Worm (Caenorhabditis elegans) whole organism, L1 larva: ENCODE data around the gene ogdh-1.
A peak's percentile ranks its signal among the peaks of the same experiment; 100 is the strongest.

Experiments
- C04F5.9 ChIP-seq: sonication (generic microtip); optimal IDR thresholded peaks from 2 replicates; lab custom pipeline; 2016; ENCODE audit warnings: missing genetic modification characterization, missing compliant biosample characterization
- C16A3.4 ChIP-seq: fragments of 150-350 bp; optimal IDR thresholded peaks from 2 replicates; lab custom pipeline; 2014; ENCODE audit warnings: missing biosample characterization, missing genetic modification characterization
- F16B12.6 ChIP-seq: fragments of 150-350 bp; optimal IDR thresholded peaks from 2 replicates; lab custom pipeline; 2014; ENCODE audit warnings: missing biosample characterization, missing genetic modification characterization
- aly-2 ChIP-seq: fragments of 150-350 bp; optimal IDR thresholded peaks from 2 replicates; lab custom pipeline; 2014; ENCODE audit warnings: missing biosample characterization, missing genetic modification characterization
- ceh-63 ChIP-seq: fragments of 200-800 bp; sonication (Bioruptor generic); optimal IDR thresholded peaks from 2 replicates; lab custom pipeline; 2018; ENCODE audit warnings: mild to moderate bottlenecking, missing genetic modification characterization, missing compliant biosample characterization
- ceh-8 ChIP-seq: fragments of 200-800 bp; sonication (Bioruptor generic); optimal IDR thresholded peaks from 2 replicates; lab custom pipeline; 2018; ENCODE audit warnings: mild to moderate bottlenecking, missing genetic modification characterization, moderate library complexity, missing compliant biosample characterization
- ceh-82 ChIP-seq, 3 experiments: fragments of 150-350 bp in 1 of 3; sonication (generic microtip) in 2 of 3; optimal IDR thresholded peaks; 2 replicates each; lab custom pipeline; 2014 to 2017; ENCODE audit warnings: missing biosample characterization in 3 of 3, missing genetic modification characterization in 3 of 3
- ceh-88 ChIP-seq: fragments of 200-800 bp; sonication (Bioruptor generic); IDR thresholded peaks from 2 replicates; pipeline ENCODE4 v1.3.6; 2022; ENCODE audit warnings: missing genetic modification characterization, missing compliant biosample characterization
- ces-1 ChIP-seq: fragments of 150-350 bp; optimal IDR thresholded peaks from 2 replicates; lab custom pipeline; 2014; ENCODE audit warnings: missing biosample characterization, missing genetic modification reagents, missing genetic modification characterization
- dpl-1 ChIP-seq, 3 experiments: fragments of 150-350 bp in 2 of 3; sonication (generic microtip) in 1 of 3; optimal IDR thresholded peaks; 2 replicates each; lab custom pipeline; 2014 to 2017; ENCODE audit warnings: missing biosample characterization in 3 of 3, missing genetic modification characterization in 3 of 3, missing genetic modification reagents in 3 of 3
- dsc-1 ChIP-seq: sonication (generic microtip); optimal IDR thresholded peaks from 2 replicates; lab custom pipeline; 2016; ENCODE audit warnings: mild to moderate bottlenecking, missing genetic modification characterization, missing compliant biosample characterization
- efl-1 ChIP-seq, 4 experiments: fragments of 150-350 bp; optimal IDR thresholded peaks in 3 of 4; peaks in 1 of 4; 1 replicate in 1 of 4; 2 replicates in 3 of 4; lab custom pipeline; 2014; ENCODE audit warnings: missing biosample characterization in 2 of 4, missing genetic modification characterization in 2 of 4, missing genetic modification reagents in 2 of 4
- egl-13 ChIP-seq: sonication (generic microtip); optimal IDR thresholded peaks from 2 replicates; lab custom pipeline; 2016; ENCODE audit warnings: missing genotype, missing genetic modification reagents, missing genetic modification characterization, missing compliant biosample characterization
- elt-2 ChIP-seq: sonication (generic microtip); optimal IDR thresholded peaks from 2 replicates; lab custom pipeline; 2016; ENCODE audit warnings: missing genetic modification characterization, mild to moderate bottlenecking, inconsistent platforms, missing compliant biosample characterization, missing genetic modification reagents
- elt-3 ChIP-seq, 6 experiments: fragments of 150-350 bp in 1 of 6; sonication (generic microtip); optimal IDR thresholded peaks; 2 replicates each; lab custom pipeline; 2017 to 2018; ENCODE audit warnings: missing biosample characterization in 6 of 6, missing genetic modification characterization in 6 of 6, inconsistent platforms in 1 of 6
- fos-1 ChIP-seq: fragments of 150-350 bp; optimal IDR thresholded peaks from 2 replicates; lab custom pipeline; 2014; ENCODE audit warnings: missing biosample characterization, missing genetic modification characterization
- hlh-17 ChIP-seq: fragments of 200-800 bp; sonication (Bioruptor generic); optimal IDR thresholded peaks from 2 replicates; lab custom pipeline; 2018; ENCODE audit warnings: missing genetic modification characterization, mild to moderate bottlenecking, missing compliant biosample characterization, moderate library complexity, borderline replicate concordance
- hlh-4 ChIP-seq: sonication (generic microtip); optimal IDR thresholded peaks from 2 replicates; lab custom pipeline; 2016; ENCODE audit warnings: mild to moderate bottlenecking, missing genetic modification characterization, missing compliant biosample characterization
- lin-13 ChIP-seq: fragments of 150-350 bp; optimal IDR thresholded peaks from 2 replicates; lab custom pipeline; 2014; ENCODE audit warnings: missing biosample characterization, missing genetic modification reagents, missing genetic modification characterization
- lin-15B ChIP-seq: fragments of 150-350 bp; sonication (generic microtip); optimal IDR thresholded peaks from 3 replicates; lab custom pipeline; 2014; ENCODE audit warnings: missing biosample characterization, missing genetic modification characterization
- lin-35 ChIP-seq, 2 experiments: fragments of 150-350 bp; optimal IDR thresholded peaks; 2 replicates each; lab custom pipeline; 2014; ENCODE audit warnings: missing biosample characterization in 2 of 2, missing genetic modification characterization in 2 of 2, missing genetic modification reagents in 2 of 2
- lin-39 ChIP-seq: fragments of 150-350 bp; optimal IDR thresholded peaks from 2 replicates; lab custom pipeline; 2014; ENCODE audit warnings: missing biosample characterization, missing genetic modification reagents, missing genetic modification characterization
- lsy-2 ChIP-seq, 2 experiments: fragments of 150-350 bp; optimal IDR thresholded peaks; 2 replicates each; lab custom pipeline; 2014; ENCODE audit warnings: missing biosample characterization in 2 of 2, missing genetic modification characterization in 2 of 2
- mef-2 ChIP-seq: fragments of 150-350 bp; optimal IDR thresholded peaks from 2 replicates; lab custom pipeline; 2014; ENCODE audit warnings: missing biosample characterization, missing genetic modification characterization
- mep-1 ChIP-seq: fragments of 150-350 bp; optimal IDR thresholded peaks from 2 replicates; lab custom pipeline; 2014; ENCODE audit warnings: missing biosample characterization, missing genetic modification characterization
- nhr-19 ChIP-seq: fragments of 200-800 bp; sonication (Bioruptor generic); conservative IDR thresholded peaks from 2 replicates; pipeline ENCODE4 v1.3.6; 2022; ENCODE audit warnings: missing genetic modification characterization, missing compliant biosample characterization
- nhr-20 ChIP-seq: sonication (generic microtip); optimal IDR thresholded peaks from 2 replicates; lab custom pipeline; 2016; ENCODE audit warnings: mild to moderate bottlenecking, missing genetic modification characterization, missing compliant biosample characterization
- nhr-237 ChIP-seq: fragments of 150-350 bp; optimal IDR thresholded peaks from 2 replicates; lab custom pipeline; 2014; ENCODE audit warnings: missing biosample characterization, missing genetic modification characterization
- nhr-28 ChIP-seq: fragments of 150-350 bp; optimal IDR thresholded peaks from 2 replicates; lab custom pipeline; 2014; ENCODE audit warnings: missing biosample characterization, missing genetic modification characterization
- nhr-71 ChIP-seq: sonication (generic microtip); optimal IDR thresholded peaks from 2 replicates; lab custom pipeline; 2016; ENCODE audit warnings: mild to moderate bottlenecking, missing genetic modification characterization, moderate library complexity, missing compliant biosample characterization
- nhr-77 ChIP-seq: fragments of 150-350 bp; optimal IDR thresholded peaks from 2 replicates; lab custom pipeline; 2014; ENCODE audit warnings: missing biosample characterization, missing genetic modification characterization
- nhr-85 ChIP-seq: sonication (generic microtip); peaks from one replicate; lab custom pipeline; 2016; ENCODE audit warnings: missing genetic modification characterization, inconsistent platforms, missing compliant biosample characterization
- pag-3 ChIP-seq: sonication (generic microtip); optimal IDR thresholded peaks from 2 replicates; lab custom pipeline; 2017; ENCODE audit warnings: missing genetic modification characterization, mild to moderate bottlenecking, missing compliant biosample characterization, antibody characterized with exemption, borderline replicate concordance; ENCODE audit not compliant: insufficient read depth
- pqm-1 ChIP-seq: sonication (generic microtip); optimal IDR thresholded peaks from 3 replicates; lab custom pipeline; 2017; ENCODE audit warnings: missing biosample characterization, missing genetic modification characterization
- rnt-1 ChIP-seq: sonication (generic microtip); optimal IDR thresholded peaks from 2 replicates; lab custom pipeline; 2016; ENCODE audit warnings: mild to moderate bottlenecking, missing genetic modification characterization, moderate library complexity, missing compliant biosample characterization
- skn-1 ChIP-seq: fragments of 150-350 bp; optimal IDR thresholded peaks from 2 replicates; lab custom pipeline; 2014; ENCODE audit warnings: missing biosample characterization, missing genetic modification characterization
- snpc-4 ChIP-seq: fragments of 150-350 bp; optimal IDR thresholded peaks from 2 replicates; lab custom pipeline; 2014; ENCODE audit warnings: missing biosample characterization, missing genetic modification characterization
- snu-23 ChIP-seq: sonication (generic microtip); optimal IDR thresholded peaks from 2 replicates; lab custom pipeline; 2016; ENCODE audit warnings: missing genetic modification characterization, missing compliant biosample characterization
- sptf-1 ChIP-seq: fragments of 150-350 bp; optimal IDR thresholded peaks from 2 replicates; lab custom pipeline; 2014; ENCODE audit warnings: missing biosample characterization, missing genetic modification characterization
- swsn-7 ChIP-seq: sonication (generic microtip); optimal IDR thresholded peaks from 2 replicates; lab custom pipeline; 2016; ENCODE audit warnings: missing genetic modification characterization, missing compliant biosample characterization
- tbx-2 ChIP-seq: sonication (generic microtip); optimal IDR thresholded peaks from 2 replicates; lab custom pipeline; 2016; ENCODE audit warnings: missing genetic modification characterization, missing compliant biosample characterization
- tlp-1 ChIP-seq: fragments of 150-350 bp; optimal IDR thresholded peaks from 2 replicates; lab custom pipeline; 2014; ENCODE audit warnings: missing biosample characterization, missing genetic modification characterization
- unc-130 ChIP-seq: fragments of 150-350 bp; optimal IDR thresholded peaks from 2 replicates; lab custom pipeline; 2017; ENCODE audit warnings: missing biosample characterization, missing genetic modification characterization, inconsistent platforms
- unc-62 ChIP-seq: fragments of 150-350 bp; optimal IDR thresholded peaks from 2 replicates; lab custom pipeline; 2014; ENCODE audit warnings: missing biosample characterization, missing genetic modification reagents, missing genetic modification characterization
- unc-86 ChIP-seq: sonication (generic microtip); optimal IDR thresholded peaks from 2 replicates; lab custom pipeline; 2016; ENCODE audit warnings: missing genetic modification characterization, missing compliant biosample characterization
- unc-98 ChIP-seq: fragments of 200-800 bp; sonication (Bioruptor generic); IDR thresholded peaks from 2 replicates; pipeline ENCODE4 v1.3.6; 2022; ENCODE audit warnings: missing genetic modification characterization, missing compliant biosample characterization

The ogdh-1 gene

DNA sequence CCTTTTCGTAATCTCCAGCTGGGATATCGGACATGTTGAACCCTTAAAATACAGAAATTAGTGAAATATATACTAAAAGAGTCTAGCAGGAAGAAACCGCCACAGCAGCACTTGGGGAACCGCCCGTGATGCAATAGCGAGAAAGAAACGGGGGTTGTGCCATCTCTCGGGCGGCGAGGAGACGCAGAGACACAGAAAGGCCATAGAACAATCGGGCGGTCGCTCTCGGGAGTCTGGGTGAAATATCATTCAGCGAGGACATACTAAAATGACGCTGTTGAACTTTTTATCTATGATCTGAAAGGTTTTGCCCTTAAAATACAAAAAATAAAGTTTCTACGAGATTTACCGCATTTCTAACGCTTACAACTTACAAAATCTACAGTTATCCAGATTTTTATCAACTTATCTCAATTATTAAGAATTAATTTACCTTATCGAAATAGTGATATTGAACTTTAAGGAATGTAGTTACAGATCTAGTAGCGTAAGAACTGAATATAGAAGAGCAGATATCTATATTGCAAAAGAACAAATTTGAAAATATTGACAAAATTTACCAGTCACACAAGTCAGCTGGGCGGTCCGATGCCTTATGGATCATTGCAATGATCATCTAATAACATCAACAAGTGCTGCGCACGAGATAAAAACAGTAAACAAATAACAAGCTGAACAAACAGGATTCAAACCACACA, 44.7 kb upstream of the ogdh-1 start, which contains the start of gene cyc-2.1 (continued):
- peak; percentile 70 for TF ChIP-seq snu-23 (GFP tag; lab: Kevin White, UChicago)
- peak; percentile 35 for TF ChIP-seq lin-15B (tag; lab: Kevin White, UChicago)
- no peak for TF ChIP-seq lin-39
- TF ChIP-seq tbx-2 (tag; lab: Kevin White, UChicago) = peak; percentile 58
- TF ChIP-seq nhr-237 (tag; lab: Kevin White, UChicago) = peak; percentile 34
- TF ChIP-seq egl-13 = peak; percentile 6
- no peak for TF ChIP-seq ceh-63
- TF ChIP-seq mep-1 (tag; lab: Kevin White, UChicago) = peak; percentile 55
- TF ChIP-seq snpc-4 (tag; lab: Kevin White, UChicago) = peak; percentile 45
- TF ChIP-seq C04F5.9 (tag; lab: Kevin White, UChicago) = no peak
- peak; percentile 59 for TF ChIP-seq rnt-1 (tag; lab: Kevin White, UChicago)
- peak; percentile 42 for TF ChIP-seq aly-2

DNA sequence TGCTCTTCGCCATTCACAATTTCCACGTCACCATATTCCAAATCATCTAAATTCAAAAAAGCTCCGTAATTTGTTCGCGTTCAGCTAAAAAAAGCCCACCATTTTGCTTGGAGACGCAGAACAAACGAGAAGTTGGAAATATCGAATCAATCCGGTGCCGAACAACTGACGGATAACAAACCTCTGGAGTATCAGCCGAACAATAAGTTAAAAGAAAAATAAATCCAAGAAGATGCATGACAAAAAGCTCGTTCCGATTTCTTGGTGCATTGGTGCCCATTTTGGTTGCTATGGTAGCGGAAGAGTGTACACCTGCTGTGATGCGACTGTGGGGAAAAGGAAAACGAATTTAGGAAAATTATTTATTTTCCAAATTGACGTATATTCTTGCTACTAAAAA, 43.7 kb upstream of the ogdh-1 start, which contains the start of gene tctn-1:
Gene tctn-1, minus strand, starts transcription at position 280 of the 400 bp plus-strand sequence.
- TF ChIP-seq swsn-7 = peak; percentile 2
- peak; percentile 55 for TF ChIP-seq nhr-85 (tag; lab: Kevin White, UChicago)
- TF ChIP-seq nhr-71 = peak; percentile 50
- peak; percentile 20 for TF ChIP-seq nhr-20
- TF ChIP-seq snu-23 (GFP tag; lab: Kevin White, UChicago) = no peak
- peak; percentile 22 for TF ChIP-seq unc-130
- no peak for TF ChIP-seq unc-98 (GFP tag; lab: Robert Waterston, UW)
- peak; percentile 63 for TF ChIP-seq rnt-1 (tag; lab: Kevin White, UChicago)
- TF ChIP-seq lsy-2 (tag; optimal IDR thresholded peaks at IDR 0.05; lab: Kevin White, UChicago) = peak; percentile 43 to 51
- TF ChIP-seq efl-1 (optimal IDR thresholded peaks at IDR 0.05; lab: Kevin White, UChicago) = no peak
- peak in 1 of 2 experiments; percentile 35 for TF ChIP-seq efl-1 (GFP tag; optimal IDR thresholded peaks at IDR 0.05 in 1 of 2; lab: Kevin White, UChicago)
- TF ChIP-seq, all 84 proteins: peak for 8

DNA sequence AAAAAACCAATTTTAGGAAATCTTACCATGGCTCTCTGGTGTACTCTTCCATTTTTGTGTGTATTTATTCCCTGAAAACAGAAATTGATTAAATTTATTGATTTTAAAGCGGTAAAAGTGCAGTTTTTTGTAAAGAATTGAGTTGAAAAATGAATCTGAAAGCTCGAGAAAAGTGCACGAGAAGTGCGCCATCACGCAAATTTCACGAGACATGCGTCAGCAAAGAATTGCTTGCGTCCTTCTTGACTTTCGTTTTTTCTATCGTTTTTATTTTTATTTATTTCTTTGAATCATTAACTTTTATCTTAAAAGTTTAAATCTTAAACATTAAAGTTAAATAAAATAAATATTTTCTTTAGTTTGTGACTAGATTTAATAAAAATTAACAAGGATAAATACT, 41.6 kb upstream of the ogdh-1 start, which contains the start of gene timm-17B.1:
Gene timm-17B.1, minus strand, starts transcription at position 71 of the 400 bp plus-strand sequence.
- TF ChIP-seq snu-23 (GFP tag; lab: Kevin White, UChicago) = peak; percentile 83
- TF ChIP-seq lin-39 = peak; percentile 91
- TF ChIP-seq skn-1 = peak; percentile 49
- no peak for TF ChIP-seq ceh-63
- TF ChIP-seq pag-3 (tag; lab: Kevin White, UChicago) = no peak
- peak; percentile 93 for TF ChIP-seq mep-1 (tag; lab: Kevin White, UChicago)
- TF ChIP-seq lin-35 (GFP tag; optimal IDR thresholded peaks at IDR 0.05; lab: Kevin White, UChicago) = peak; percentile 78 to 83
- TF ChIP-seq ceh-82 (tag; optimal IDR thresholded peaks at IDR 0.05; lab: Kevin White, UChicago) = peak; percentile 72 to 79 (median 78)
- TF ChIP-seq lsy-2 (tag; optimal IDR thresholded peaks at IDR 0.05; lab: Kevin White, UChicago) = peak; percentile 96
- peak in 2 of 6 experiments; percentile 25 to 45 for TF ChIP-seq elt-3 (tag; optimal IDR thresholded peaks at IDR 0.05; lab: Kevin White, UChicago)
- peak; percentile 48 for TF ChIP-seq unc-86 (tag; lab: Kevin White, UChicago)
- TF ChIP-seq hlh-17 (GFP tag; lab: Kevin White, UChicago) = no peak
- TF ChIP-seq ces-1 (GFP tag; lab: Kevin White, UChicago) = no peak
- TF ChIP-seq dsc-1 (tag; lab: Kevin White, UChicago) = peak; percentile 72
- TF ChIP-seq hlh-4 (tag; lab: Kevin White, UChicago) = no peak
- peak; percentile 82 for TF ChIP-seq swsn-7
- no peak for TF ChIP-seq nhr-28 (tag; lab: Kevin White, UChicago)
- peak; percentile 73 to 81 (median 81) for TF ChIP-seq dpl-1 (GFP tag; optimal IDR thresholded peaks at IDR 0.05; lab: Kevin White, UChicago)
- peak; percentile 5 for TF ChIP-seq C04F5.9 (tag; lab: Kevin White, UChicago)
- no peak for TF ChIP-seq sptf-1 (tag; lab: Kevin White, UChicago)
- no peak for TF ChIP-seq lin-13
- no peak for TF ChIP-seq mef-2 (tag; lab: Kevin White, UChicago)
- no peak for TF ChIP-seq unc-62
- no peak for TF ChIP-seq tlp-1 (tag; lab: Kevin White, UChicago)
- peak; percentile 26 for TF ChIP-seq elt-2 (tag; lab: Kevin White, UChicago)
- TF ChIP-seq F16B12.6 = peak; percentile 55
- TF ChIP-seq nhr-19 = peak; percentile 82
- TF ChIP-seq C16A3.4 (tag; lab: Kevin White, UChicago) = peak; percentile 79
- TF ChIP-seq unc-130 = no peak
- no peak for TF ChIP-seq ceh-8 (GFP tag; lab: Kevin White, UChicago)
- TF ChIP-seq nhr-77 (tag; lab: Kevin White, UChicago) = peak; percentile 16
- TF ChIP-seq pqm-1 (tag; lab: Kevin White, UChicago) = no peak
- no peak for TF ChIP-seq ceh-88 (GFP tag; lab: Robert Waterston, UW)
- TF ChIP-seq fos-1 = peak; percentile 24
- TF ChIP-seq nhr-237 (tag; lab: Kevin White, UChicago) = no peak
